Worm (Caenorhabditis elegans): ENCODE data around the gene F01F1.15.
A peak's percentile ranks its signal among the peaks of the same experiment; 100 is the strongest.

The F01F1.15 gene

ce11 chrIII:5841676-5842075, 27.7 kb downstream of the F01F1.15 start (continued):
- no peak for TF ChIP-seq nhr-25 (tag; optimal IDR thresholded peaks at IDR 0.05; ENCODE audit: borderline replicate concordance, insufficient read depth)
- TF ChIP-seq mxl-2 (GFP tag; conservative IDR thresholded peaks at IDR 0.05), result no peak
- TF ChIP-seq nhr-76 (tag; optimal IDR thresholded peaks at IDR 0.05), result no peak
- no peak for TF ChIP-seq hif-1 (tag; optimal IDR thresholded peaks at IDR 0.05)
- TF ChIP-seq nhr-111 (GFP tag; optimal IDR thresholded peaks at IDR 0.05), result no peak
- TF ChIP-seq egl-43 (GFP tag; IDR thresholded peaks at IDR 0.05), result no peak
- TF ChIP-seq egl-27 (tag; optimal IDR thresholded peaks at IDR 0.05), result no peak
- TF ChIP-seq lin-13 (GFP tag; optimal IDR thresholded peaks at IDR 0.05), result no peak
- TF ChIP-seq ztf-7 (tag; optimal IDR thresholded peaks at IDR 0.05), result no peak
- TF ChIP-seq unc-39 (tag; optimal IDR thresholded peaks at IDR 0.05), result no peak
- peak; percentile 76 for TF ChIP-seq nhr-28 (tag; optimal IDR thresholded peaks at IDR 0.05)
- no peak for TF ChIP-seq tra-1 (GFP tag; IDR thresholded peaks at IDR 0.05)
- peak; percentile 50 for TF ChIP-seq mep-1 (tag; optimal IDR thresholded peaks at IDR 0.05)
- TF ChIP-seq daf-12 (tag; optimal IDR thresholded peaks at IDR 0.05), result no peak
- TF ChIP-seq lir-3 (tag; optimal IDR thresholded peaks at IDR 0.05), result no peak
- TF ChIP-seq T20F7.1 (GFP tag; optimal IDR thresholded peaks at IDR 0.05), result no peak
- TF ChIP-seq lin-38 (GFP tag; IDR thresholded peaks at IDR 0.05), result no peak
- no peak for TF ChIP-seq zip-2 (tag; optimal IDR thresholded peaks at IDR 0.05)
- no peak for TF ChIP-seq ZK546.5 (tag; optimal IDR thresholded peaks at IDR 0.05)
- no peak for TF ChIP-seq zip-11 (GFP tag; IDR thresholded peaks at IDR 0.05)
- TF ChIP-seq aly-2 (tag; optimal IDR thresholded peaks at IDR 0.05), result no peak
- peak; percentile 86 for TF ChIP-seq hlh-30 (tag; optimal IDR thresholded peaks at IDR 0.05; ENCODE audit: insufficient read depth)
- TF ChIP-seq ceh-44 (GFP tag; IDR thresholded peaks at IDR 0.05), result no peak
- TF ChIP-seq madf-5 (GFP tag; IDR thresholded peaks at IDR 0.05), result no peak
- TF ChIP-seq lin-29 (GFP tag; IDR thresholded peaks at IDR 0.05), result no peak
- TF ChIP-seq ceh-62 (tag; optimal IDR thresholded peaks at IDR 0.05), result no peak
- TF ChIP-seq ceh-28 (tag; optimal IDR thresholded peaks at IDR 0.05), result no peak
- TF ChIP-seq rbr-2 (tag; optimal IDR thresholded peaks at IDR 0.05), result no peak
- no peak for TF ChIP-seq Y5F2A.4 (GFP tag; optimal IDR thresholded peaks at IDR 0.05)
- no peak for TF ChIP-seq attf-4 (tag; optimal IDR thresholded peaks at IDR 0.05)
- no peak for TF ChIP-seq Y75B8A.6 (GFP tag; IDR thresholded peaks at IDR 0.05)
- peak; percentile 7 to 83 for TF ChIP-seq mdl-1 (tag; optimal IDR thresholded peaks at IDR 0.05)
- TF ChIP-seq Y48G9A.11 (GFP tag; IDR thresholded peaks at IDR 0.05), result no peak
- peak; percentile 65 for TF ChIP-seq dmd-6 (GFP tag; IDR thresholded peaks at IDR 0.05)
- no peak for TF ChIP-seq spr-1 (tag; optimal IDR thresholded peaks at IDR 0.05)
- no peak for TF ChIP-seq unc-130 (GFP tag; optimal IDR thresholded peaks at IDR 0.05)
- no peak for TF ChIP-seq vab-7 (GFP tag; IDR thresholded peaks at IDR 0.05)
- no peak for TF ChIP-seq nhr-77 (tag; optimal IDR thresholded peaks at IDR 0.05)
- TF ChIP-seq fkh-10 (GFP tag; optimal IDR thresholded peaks at IDR 0.05), result no peak
- TF ChIP-seq cey-2 (tag; optimal IDR thresholded peaks at IDR 0.05; ENCODE audit: borderline replicate concordance, insufficient read depth), result no peak
- no peak for TF ChIP-seq lin-15B (tag; optimal IDR thresholded peaks at IDR 0.05)
- TF ChIP-seq ces-1 (GFP tag; optimal IDR thresholded peaks at IDR 0.05), result no peak
- TF ChIP-seq nhr-102 (tag; optimal IDR thresholded peaks at IDR 0.05), result no peak
- TF ChIP-seq nhr-6 (tag; optimal IDR thresholded peaks at IDR 0.05), result no peak
- TF ChIP-seq hlh-11 (tag; optimal IDR thresholded peaks at IDR 0.05), result peak; percentile 71
- TF ChIP-seq daf-8 (GFP tag; IDR thresholded peaks at IDR 0.05), result no peak
- no peak for TF ChIP-seq ZK337.2 (GFP tag; IDR thresholded peaks at IDR 0.05)
- no peak for TF ChIP-seq lin-1 (GFP tag; IDR thresholded peaks at IDR 0.05)
- TF ChIP-seq arid-1 (GFP tag; conservative IDR thresholded peaks at IDR 0.05), result no peak
- TF ChIP-seq F37D6.2 (tag; optimal IDR thresholded peaks at IDR 0.05), result no peak
- no peak for TF ChIP-seq set-16 (GFP tag; IDR thresholded peaks at IDR 0.05)
- TF ChIP-seq php-3 (GFP tag; IDR thresholded peaks at IDR 0.05), result no peak

Data from whole organism, L4 larva.